Worm (Caenorhabditis elegans) whole organism, L4 larva: ENCODE measurements around the gene Y37E11B.6.

Source experiments
- R02D3.7 ChIP-seq: fragments of 150-350 bp; sonication (generic microtip); optimal IDR thresholded peaks from 3 replicates; lab custom pipeline; 2014; ENCODE audit warnings: missing biosample characterization, missing genetic modification characterization
- aha-1 ChIP-seq: fragments of 150-350 bp; peaks from one replicate; lab custom pipeline; 2014; ENCODE audit warnings: missing biosample characterization, missing genetic modification characterization
- ceh-44 ChIP-seq: fragments of 200-800 bp; sonication (Bioruptor generic); IDR thresholded peaks from 2 replicates; pipeline ENCODE4 v1.3.6; 2022; ENCODE audit warnings: missing genetic modification reagents, missing genetic modification characterization, missing compliant biosample characterization
- lin-13 ChIP-seq: fragments of 150-350 bp; optimal IDR thresholded peaks from 2 replicates; lab custom pipeline; 2014; ENCODE audit warnings: missing biosample characterization, missing genetic modification reagents, missing genetic modification characterization
- mep-1 ChIP-seq: fragments of 150-350 bp; sonication (generic microtip); optimal IDR thresholded peaks from 3 replicates; lab custom pipeline; 2014; ENCODE audit warnings: missing biosample characterization, missing genetic modification characterization
- nhr-77 ChIP-seq: fragments of 150-350 bp; optimal IDR thresholded peaks from 2 replicates; lab custom pipeline; 2014; ENCODE audit warnings: missing biosample characterization, missing genetic modification characterization
- rbr-2 ChIP-seq: sonication (generic microtip); optimal IDR thresholded peaks from 2 replicates; lab custom pipeline; 2016; ENCODE audit warnings: missing genotype, missing genetic modification characterization, missing compliant biosample characterization
- spr-1 ChIP-seq: sonication (generic microtip); optimal IDR thresholded peaks from 2 replicates; lab custom pipeline; 2016; ENCODE audit warnings: mild to moderate bottlenecking, missing genetic modification characterization, missing compliant biosample characterization

- TF ChIP-seq R02D3.7 (tag; lab: Kevin White, UChicago), result no peak
- no peak for TF ChIP-seq lin-13 (GFP tag; lab: Kevin White, UChicago)
- no peak for TF ChIP-seq mep-1
- no peak for TF ChIP-seq spr-1 (tag; lab: Kevin White, UChicago)
- TF ChIP-seq rbr-2 (tag; lab: Kevin White, UChicago), result no peak
- TF ChIP-seq nhr-77 (tag; lab: Kevin White, UChicago), result no peak
- no peak for TF ChIP-seq ceh-44
- TF ChIP-seq aha-1, result no peak
These were observed 19.6 kb upstream of the Y37E11B.6 start for ce11 chrIV:3618719-3619118.
